Worm (Caenorhabditis elegans): ENCODE data around the gene R148.3.

Gene R148.3

ce11 chrIII:3127074-3127596 lies 48.0 kb upstream of the R148.3 start, which contains the start of gene nipa-1:
TSS of gene nipa-1 (minus strand) at chrIII:3127124.
- no peak for TF ChIP-seq egl-27 (tag; optimal IDR thresholded peaks at IDR 0.05)
- no peak for TF ChIP-seq nhr-12 (tag; optimal IDR thresholded peaks at IDR 0.05)
- no peak for TF ChIP-seq lin-11 (tag; optimal IDR thresholded peaks at IDR 0.05)
- no peak for TF ChIP-seq unc-55 (GFP tag; optimal IDR thresholded peaks at IDR 0.05)
- no peak for TF ChIP-seq aly-2 (tag; optimal IDR thresholded peaks at IDR 0.05)
- no peak for TF ChIP-seq unc-62 (GFP tag; optimal IDR thresholded peaks at IDR 0.05)
- TF ChIP-seq ztf-4 (tag; optimal IDR thresholded peaks at IDR 0.05), result no peak
- no peak for TF ChIP-seq ceh-82 (tag; optimal IDR thresholded peaks at IDR 0.05)
- no peak for TF ChIP-seq lin-13 (GFP tag; optimal IDR thresholded peaks at IDR 0.05)
- no peak for TF ChIP-seq fos-1 (tag; optimal IDR thresholded peaks at IDR 0.05)
- no peak for TF ChIP-seq elt-3 (tag; optimal IDR thresholded peaks at IDR 0.05)
- no peak for TF ChIP-seq F13H6.1 (tag; optimal IDR thresholded peaks at IDR 0.05)
- TF ChIP-seq ztf-11 (tag; optimal IDR thresholded peaks at IDR 0.05), result no peak
- TF ChIP-seq nhr-129 (tag; optimal IDR thresholded peaks at IDR 0.05), result no peak
- TF ChIP-seq nhr-23 (tag; optimal IDR thresholded peaks at IDR 0.05), result no peak
- TF ChIP-seq alr-1 (tag; optimal IDR thresholded peaks at IDR 0.05), result no peak
- TF ChIP-seq sma-3 (GFP tag; optimal IDR thresholded peaks at IDR 0.05), result no peak

ce11 chrIII:3127613-3128012 lies 47.5 kb upstream of the R148.3 start:
- TF ChIP-seq lsy-2 (tag; optimal IDR thresholded peaks at IDR 0.05) (peak in 1 of 2 experiments; percentile 45), nhr-237 (tag; optimal IDR thresholded peaks at IDR 0.05) (no peak), elt-1 (tag; optimal IDR thresholded peaks at IDR 0.05) (no peak), lin-39 (tag; optimal IDR thresholded peaks at IDR 0.05) (no peak), unc-55 (GFP tag; optimal IDR thresholded peaks at IDR 0.05) (peak; percentile 35), nhr-25 (tag; optimal IDR thresholded peaks at IDR 0.05) (peak; percentile 27), fos-1 (tag; optimal IDR thresholded peaks at IDR 0.05) (peak; percentile 58), skn-1 (tag; optimal IDR thresholded peaks at IDR 0.05) (no peak), mdl-1 (tag; optimal IDR thresholded peaks at IDR 0.05) (no peak), elt-3 (tag; optimal IDR thresholded peaks at IDR 0.05) (no peak), crh-2 (tag; optimal IDR thresholded peaks at IDR 0.05) (peak; percentile 59), nhr-21 (tag; optimal IDR thresholded peaks at IDR 0.05) (no peak), R02D3.7 (tag; optimal IDR thresholded peaks at IDR 0.05) (no peak), unc-62 (GFP tag; optimal IDR thresholded peaks at IDR 0.05) (no peak), mbf-1 (tag; optimal IDR thresholded peaks at IDR 0.05) (no peak), C34F6.9 (tag; optimal IDR thresholded peaks at IDR 0.05) (peak; percentile 50), alr-1 (tag; optimal IDR thresholded peaks at IDR 0.05) (no peak), sma-3 (GFP tag; optimal IDR thresholded peaks at IDR 0.05) (no peak)

- no peak for TF ChIP-seq gmeb-1 (tag; optimal IDR thresholded peaks at IDR 0.05)
- TF ChIP-seq fos-1 (tag; optimal IDR thresholded peaks at IDR 0.05), result no peak
- TF ChIP-seq peb-1 (tag; optimal IDR thresholded peaks at IDR 0.05), result no peak
- no peak for TF ChIP-seq nhr-11 (tag; optimal IDR thresholded peaks at IDR 0.05)
- no peak for TF ChIP-seq snpc-4 (tag; optimal IDR thresholded peaks at IDR 0.05)
- no peak for TF ChIP-seq egl-27 (tag; optimal IDR thresholded peaks at IDR 0.05)
Measured at ce11 chrIII:3129036-3129435, 46.1 kb upstream of the R148.3 start, which contains the start of gene Y53G8B.1. TSS of gene Y53G8B.1 (plus strand) at chrIII:3129277.

- TF ChIP-seq sma-3 (GFP tag; optimal IDR thresholded peaks at IDR 0.05) (no peak), nhr-11 (tag; optimal IDR thresholded peaks at IDR 0.05) (no peak), unc-62 (GFP tag; optimal IDR thresholded peaks at IDR 0.05) (no peak), ztf-4 (tag; optimal IDR thresholded peaks at IDR 0.05) (no peak), egl-27 (tag; optimal IDR thresholded peaks at IDR 0.05) (no peak), elt-1 (tag; optimal IDR thresholded peaks at IDR 0.05) (no peak), elt-3 (tag; optimal IDR thresholded peaks at IDR 0.05) (no peak), unc-39 (tag; optimal IDR thresholded peaks at IDR 0.05) (no peak), zag-1 (tag; optimal IDR thresholded peaks at IDR 0.05) (no peak), ama-1 (optimal IDR thresholded peaks at IDR 0.05) (no peak), ceh-82 (tag; optimal IDR thresholded peaks at IDR 0.05) (no peak), unc-55 (GFP tag; optimal IDR thresholded peaks at IDR 0.05) (no peak), mab-5 (tag; optimal IDR thresholded peaks at IDR 0.05) (no peak), Y55F3AM.14 (GFP tag; optimal IDR thresholded peaks at IDR 0.05) (no peak), nhr-6 (tag; optimal IDR thresholded peaks at IDR 0.05) (no peak)
Measured at ce11 chrIII:3136325-3137001, 38.7 kb upstream of the R148.3 start.

Data from whole organism, L2 larva.